Fruit fly (Drosophila melanogaster) Kc167 (cell line): ENCODE measurements around the gene Non2.

Experiments
- Myc ChIP-seq: fragments of >200 bp; optimal IDR thresholded peaks from 2 replicates; lab custom pipeline; 2017; ENCODE audit warnings: missing external identifiers
- Sin3A ChIP-seq: fragments of >200 bp; optimal IDR thresholded peaks from 2 replicates; lab custom pipeline; 2018; ENCODE audit warnings: missing external identifiers
- h ChIP-seq: fragments of >200 bp; optimal IDR thresholded peaks from 3 replicates; lab custom pipeline; 2018; ENCODE audit warnings: missing external identifiers
- insv ChIP-seq: fragments of >200 bp; optimal IDR thresholded peaks from 3 replicates; lab custom pipeline; 2018; ENCODE audit warnings: missing external identifiers
- psq ChIP-seq: fragments of >200 bp; optimal IDR thresholded peaks from 2 replicates; lab custom pipeline; 2017; ENCODE audit warnings: missing external identifiers
- ttk ChIP-seq: sonication (Bioruptor generic); optimal IDR thresholded peaks from 2 replicates; lab custom pipeline; 2017; ENCODE audit warnings: missing external identifiers

dm6 chr3L:2782678-2783027 is 15.9 kb downstream of the Non2 start:
- no peak for TF ChIP-seq h (lab: Kevin White, UChicago)
- TF ChIP-seq psq (lab: Kevin White, UChicago): no peak
- TF ChIP-seq Myc (lab: Kevin White, UChicago): no peak
- TF ChIP-seq Sin3A (lab: Kevin White, UChicago): no peak
- TF ChIP-seq insv: no peak
- TF ChIP-seq ttk (lab: Kevin White, UChicago): no peak
